Fruit fly (Drosophila melanogaster): ENCODE data around the gene CG13895.

The CG13895 gene

dm6 chr3L:753568-754156 is 45.7 kb upstream of the CG13895 start (continued):
- TF ChIP-seq Sry-δ (GFP tag; optimal IDR thresholded peaks at IDR 0.05) = no peak
- no peak for TF ChIP-seq ATbp (GFP tag; optimal IDR thresholded peaks at IDR 0.05)
- no peak for TF ChIP-seq CG14014 (GFP tag; IDR thresholded peaks at IDR 0.05)
- 0 out of 2 replicates have a peak, but pooled peaks have one; percentile 30 for TF ChIP-seq CG17612 (GFP tag; IDR thresholded peaks at IDR 0.05)
- TF ChIP-seq CG13296 (GFP tag; optimal IDR thresholded peaks at IDR 0.05) = no peak
- no peak for TF ChIP-seq ara (GFP tag; IDR thresholded peaks at IDR 0.05)
- no peak for TF ChIP-seq Dip3 (GFP tag; optimal IDR thresholded peaks at IDR 0.05)
- no peak for TF ChIP-seq CG4424 (GFP tag; optimal IDR thresholded peaks at IDR 0.05)
- TF ChIP-seq CG14667 (GFP tag; IDR thresholded peaks at IDR 0.05) = no peak
- TF ChIP-seq CG14860 (GFP tag; IDR thresholded peaks at IDR 0.05; ENCODE audit: partially characterized antibody) = 0 out of 3 replicates have a peak, but pooled peaks have one; percentile 46
- no peak for TF ChIP-seq CG15696 (tag; optimal IDR thresholded peaks at IDR 0.05)
- TF ChIP-seq CG7963 (GFP tag; IDR thresholded peaks at IDR 0.05; ENCODE audit: partially characterized antibody) = no peak
- peak; percentile 56; the same call in 1 of the 3 replicates for TF ChIP-seq sr (GFP tag; IDR thresholded peaks at IDR 0.05)
- no peak for TF ChIP-seq GATAe (GFP tag; conservative IDR thresholded peaks at IDR 0.05)
- TF ChIP-seq CG6791 (GFP tag; IDR thresholded peaks at IDR 0.05; ENCODE audit: partially characterized antibody) = no peak; the same call in 2 of the 3 replicates
- TF ChIP-seq HmgD (GFP tag; optimal IDR thresholded peaks at IDR 0.05) = no peak
- TF ChIP-seq Med (GFP tag) = peak; percentile 71
- TF ChIP-seq CG17802 (tag; optimal IDR thresholded peaks at IDR 0.05) = no peak
- TF ChIP-seq dmrt11E (tag; optimal IDR thresholded peaks at IDR 0.05) = no peak
- TF ChIP-seq sisA (GFP tag; IDR thresholded peaks at IDR 0.05) = no peak
- TF ChIP-seq CG33557 (GFP tag; optimal IDR thresholded peaks at IDR 0.05) = no peak
- no peak for TF ChIP-seq nau (GFP tag; optimal IDR thresholded peaks at IDR 0.05)
- TF ChIP-seq onecut (GFP tag; IDR thresholded peaks at IDR 0.05) = no peak
- no peak for TF ChIP-seq otp (GFP tag; IDR thresholded peaks at IDR 0.05)
- TF ChIP-seq CG13624 (GFP tag; optimal IDR thresholded peaks at IDR 0.05) = no peak
- TF ChIP-seq cad (GFP tag; optimal IDR thresholded peaks at IDR 0.05) = no peak
- TF ChIP-seq CG13424 (tag; optimal IDR thresholded peaks at IDR 0.05) = no peak
- TF ChIP-seq CG2712 (tag; optimal IDR thresholded peaks at IDR 0.05) = no peak
- TF ChIP-seq CG30020 (tag; optimal IDR thresholded peaks at IDR 0.05) = no peak
- no peak for TF ChIP-seq cg (GFP tag; optimal IDR thresholded peaks at IDR 0.05)
- TF ChIP-seq oc (tag; optimal IDR thresholded peaks at IDR 0.05) = no peak
- no peak for TF ChIP-seq C15 (GFP tag; IDR thresholded peaks at IDR 0.05)
- TF ChIP-seq sug (tag; optimal IDR thresholded peaks at IDR 0.05) = no peak
- no peak for TF ChIP-seq CG11085 (GFP tag; IDR thresholded peaks at IDR 0.05)
- TF ChIP-seq CG3065 (GFP tag; optimal IDR thresholded peaks at IDR 0.05) = no peak
- TF ChIP-seq pros (GFP tag; optimal IDR thresholded peaks at IDR 0.05) = peak; percentile 56
- no peak for TF ChIP-seq unpg (GFP tag; optimal IDR thresholded peaks at IDR 0.05)
- no peak for TF ChIP-seq Dfd (GFP tag; optimal IDR thresholded peaks at IDR 0.05)
- no peak for TF ChIP-seq CG10959 (GFP tag; IDR thresholded peaks at IDR 0.05)
- no peak for TF ChIP-seq CG7786 (GFP tag; optimal IDR thresholded peaks at IDR 0.05)
- peak; percentile 93 for TF ChIP-seq Ets65A (GFP tag)
- TF ChIP-seq CG6813 (GFP tag; optimal IDR thresholded peaks at IDR 0.05) = no peak
- no peak for TF ChIP-seq CHES-1-like (GFP tag; optimal IDR thresholded peaks at IDR 0.05)
- TF ChIP-seq Rfx (GFP tag; IDR thresholded peaks at IDR 0.05) = peak; percentile 24
- no peak for TF ChIP-seq toy (GFP tag; IDR thresholded peaks at IDR 0.05)
- TF ChIP-seq kay (GFP tag; optimal IDR thresholded peaks at IDR 0.05) = no peak
- TF ChIP-seq CG2202 (tag; optimal IDR thresholded peaks at IDR 0.05) = no peak
- TF ChIP-seq Aef1 (GFP tag; IDR thresholded peaks at IDR 0.05) = no peak
- TF ChIP-seq hth (optimal IDR thresholded peaks at IDR 0.05) = no peak
- TF ChIP-seq Hr3 (GFP tag; optimal IDR thresholded peaks at IDR 0.05) = no peak
- TF ChIP-seq CG9215 (GFP tag; IDR thresholded peaks at IDR 0.05) = no peak
- no peak for TF ChIP-seq scrt (GFP tag; optimal IDR thresholded peaks at IDR 0.05)

Data from whole organism, embryonic.